Worm (Caenorhabditis elegans): ENCODE measurements around the gene rbx-1.

The rbx-1 gene

DNA sequence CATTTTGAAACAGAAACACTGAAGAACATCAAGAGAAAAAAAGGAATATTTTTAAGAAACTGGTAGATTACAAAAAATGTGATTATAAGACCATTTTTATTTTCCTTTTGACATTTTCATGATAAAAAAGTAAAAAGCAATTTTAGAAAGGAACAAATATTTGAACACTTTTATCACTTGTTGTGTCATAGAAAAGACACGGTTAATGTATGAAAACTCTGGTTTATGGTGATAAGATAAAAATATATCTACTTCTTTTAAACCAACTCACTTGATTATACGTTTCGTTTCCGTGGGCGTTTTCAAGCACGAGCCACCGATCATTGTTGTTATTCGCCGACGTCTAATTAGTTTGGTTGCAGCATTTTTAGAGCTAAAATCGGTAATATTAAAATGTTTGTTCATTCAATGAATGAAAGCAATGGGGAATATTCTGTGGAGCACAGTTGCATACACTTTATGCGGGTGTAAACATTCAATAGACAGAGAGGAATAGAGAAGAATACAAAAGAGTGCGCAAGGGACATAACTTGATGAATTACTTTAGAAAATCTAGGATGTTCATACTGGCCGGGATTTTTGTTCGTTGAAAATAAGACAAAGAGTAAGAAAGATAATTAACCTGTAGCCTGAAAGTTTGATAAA is 17.0 kb downstream of the rbx-1 start, which contains the start of gene sulp-8:
Gene sulp-8 (minus strand): TSS at position 469 of the 645 bp plus-strand sequence.
- TF ChIP-seq unc-62 (GFP tag; optimal IDR thresholded peaks at IDR 0.05): no peak

DNA sequence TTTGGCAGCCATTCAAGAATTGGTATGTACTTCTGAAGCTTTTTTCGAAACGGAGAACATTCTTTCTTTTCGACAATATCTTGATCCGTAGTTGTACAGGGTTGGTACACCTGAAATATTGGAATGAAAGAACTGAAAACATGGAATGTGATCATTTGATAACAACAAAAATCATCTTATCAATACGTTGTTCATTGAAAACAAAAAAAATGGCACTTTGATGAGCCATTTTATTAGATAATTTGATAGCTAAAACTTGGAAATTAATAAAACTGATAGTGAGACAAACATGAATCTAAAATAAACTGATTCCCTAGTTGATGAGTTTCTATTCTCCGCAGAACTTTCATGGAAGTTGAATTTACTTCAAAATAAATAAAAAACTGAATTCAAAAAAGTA is 17.8 kb downstream of the rbx-1 start:
- TF ChIP-seq unc-62 (GFP tag; optimal IDR thresholded peaks at IDR 0.05): no peak

- no peak for TF ChIP-seq unc-62 (GFP tag; optimal IDR thresholded peaks at IDR 0.05)
Observed at ce11 chrV:9666394-9666793, 23.9 kb downstream of the rbx-1 start, which contains the start of gene ZK287.1. Gene ZK287.1, plus strand, starts transcription at chrV:9666694.

DNA sequence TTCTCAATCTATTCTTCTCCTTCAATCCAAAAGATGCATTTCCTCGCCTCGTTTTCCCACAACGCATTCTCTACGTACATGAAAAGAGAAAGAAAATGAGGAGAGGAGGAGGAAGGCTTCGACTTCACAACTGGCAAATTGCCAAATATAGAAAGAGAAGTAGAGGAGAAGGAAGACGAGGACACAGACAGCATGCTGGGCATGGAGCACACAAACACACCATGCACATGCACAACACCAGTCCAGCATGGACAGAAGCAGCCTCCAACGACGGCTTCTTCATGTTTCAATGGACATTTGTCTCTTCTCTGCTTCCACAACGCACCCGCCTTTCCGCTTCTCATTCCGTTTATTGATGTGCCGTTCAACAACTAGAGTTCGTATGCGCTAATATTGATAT is 25.7 kb downstream of the rbx-1 start:
- TF ChIP-seq unc-62 (GFP tag; optimal IDR thresholded peaks at IDR 0.05): no peak

DNA sequence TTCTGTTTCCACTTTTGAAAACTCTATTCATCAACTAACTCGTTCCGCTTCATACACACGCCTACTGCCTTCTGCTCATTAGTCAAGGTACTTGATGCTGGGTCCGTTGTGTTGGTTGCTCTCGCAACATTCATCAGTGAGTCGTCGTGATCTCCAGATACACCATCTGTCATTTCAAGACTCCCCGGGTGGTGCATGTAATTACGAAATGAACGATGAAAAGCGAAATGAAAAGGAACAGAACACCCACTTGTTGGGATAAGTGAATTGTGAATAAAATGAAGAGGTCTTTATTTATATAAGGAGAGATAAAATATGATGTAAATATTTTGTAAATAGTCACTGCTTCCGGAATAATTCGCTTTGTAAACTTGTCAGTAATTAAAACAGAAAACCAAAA is 26.4 kb downstream of the rbx-1 start:
- no peak for TF ChIP-seq unc-62 (GFP tag; optimal IDR thresholded peaks at IDR 0.05)

DNA sequence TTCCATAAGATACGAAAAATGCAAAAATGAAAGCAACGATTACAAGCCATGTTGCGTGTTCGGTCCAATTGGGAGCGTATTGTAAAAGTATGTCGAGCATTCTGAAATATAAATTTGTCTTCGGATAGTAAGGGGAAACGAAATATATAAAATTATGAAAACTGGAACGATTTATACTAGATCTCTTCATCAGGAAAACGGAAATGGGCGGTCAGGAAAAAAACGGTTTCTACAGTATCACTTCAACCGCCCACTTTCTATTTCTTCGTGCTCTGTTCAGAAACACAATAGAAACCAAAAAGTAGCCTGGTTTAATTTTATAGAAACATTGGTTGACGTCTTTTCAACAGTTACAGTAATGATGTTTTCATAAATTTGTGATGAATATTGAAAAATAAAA is 28.8 kb downstream of the rbx-1 start, which contains the start of gene pitr-4:
Gene pitr-4 (minus strand): TSS at position 101 of the 400 bp plus-strand sequence.
- no peak for TF ChIP-seq unc-62 (GFP tag; optimal IDR thresholded peaks at IDR 0.05)

DNA sequence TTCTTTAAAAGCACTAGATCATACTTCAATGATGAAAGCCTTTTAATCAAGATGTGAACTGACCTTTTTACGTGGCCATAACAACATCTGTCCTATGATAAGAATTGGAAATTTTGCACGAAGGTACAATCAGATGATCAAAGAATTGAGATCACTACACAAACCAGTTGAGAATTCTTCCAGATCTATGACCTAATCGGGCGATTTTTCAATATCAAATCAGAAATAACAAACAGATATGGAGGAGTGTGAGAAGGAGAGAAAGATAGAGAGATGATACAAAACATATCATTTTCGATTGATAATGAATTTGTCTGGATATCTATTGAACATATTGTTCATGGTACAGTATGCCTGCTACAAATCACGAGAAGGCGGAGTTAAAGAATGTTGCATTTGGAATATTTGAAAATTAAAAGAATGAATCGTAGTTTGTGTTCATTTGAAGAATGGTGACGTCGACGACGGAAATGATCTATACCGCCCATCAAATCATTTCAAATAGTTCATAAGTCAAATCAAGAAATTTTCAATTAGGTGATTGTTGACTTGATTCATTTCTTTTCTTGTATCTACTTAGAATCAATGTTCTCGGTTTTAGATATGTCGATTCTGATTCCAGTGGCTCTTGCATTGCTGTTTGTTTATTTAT is 36.0 kb downstream of the rbx-1 start, which contains the start of gene cyp-29A4:
Gene cyp-29A4 (plus strand): TSS at position 602 of the 652 bp plus-strand sequence.
- no peak for TF ChIP-seq unc-62 (GFP tag; optimal IDR thresholded peaks at IDR 0.05)

ce11 chrV:9651294-9651693 is 39.0 kb downstream of the rbx-1 start, which contains the start of gene T06E4.21:
Gene T06E4.21, plus strand, starts transcription at chrV:9651594.
- TF ChIP-seq unc-62 (GFP tag; optimal IDR thresholded peaks at IDR 0.05): no peak

- no peak for TF ChIP-seq unc-62 (GFP tag; optimal IDR thresholded peaks at IDR 0.05)
Observed at ce11 chrV:9645507-9645906, 44.8 kb downstream of the rbx-1 start, which contains the start of the genes atl-1 and hcp-2. Gene atl-1, minus strand, starts transcription at chrV:9645595. Gene hcp-2, plus strand, starts transcription at chrV:9645859.
